Fruit fly (Drosophila melanogaster): ENCODE data around the gene CG32212.

DNA sequence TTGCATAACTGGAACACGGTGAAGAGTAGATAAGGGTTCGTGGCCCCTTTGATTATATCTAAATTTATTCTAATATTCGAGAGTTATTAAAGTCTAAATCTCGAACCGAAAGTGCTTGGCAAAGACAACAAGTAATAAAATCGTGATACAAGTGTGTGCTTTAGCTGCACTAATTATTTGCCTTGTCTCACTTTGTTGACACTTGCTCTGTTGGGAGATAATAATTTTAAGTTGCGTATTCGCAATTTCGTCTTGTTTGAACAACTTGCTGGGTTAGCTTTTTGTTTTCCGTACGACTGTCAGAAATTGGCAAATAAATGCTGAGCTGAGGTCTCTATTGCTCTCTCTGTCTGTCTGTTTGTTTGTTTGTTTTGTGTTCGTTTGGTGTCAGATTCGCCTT, 17.4 kb downstream of the CG32212 start:
- TF ChIP-seq CTCF (optimal IDR thresholded peaks at IDR 0.05) (no peak), CG8478 (optimal IDR thresholded peaks at IDR 0.05) (no peak)
